Fruit fly (Drosophila melanogaster) whole organism, embryonic: ENCODE measurements around the gene Smox.

ENCODE experiments used
- ATbp ChIP-seq: fragments of 200-800 bp; sonication (Bioruptor generic); optimal IDR thresholded peaks from 2 replicates; lab custom pipeline; 2017; ENCODE audit warnings: missing biosample characterization, mild to moderate bottlenecking, missing genetic modification characterization, missing genetic modification reagents
- CG10462 ChIP-seq: fragments of 200-800 bp; sonication (Bioruptor generic); optimal IDR thresholded peaks from 2 replicates; lab custom pipeline; 2016; ENCODE audit warnings: missing biosample characterization, missing genetic modification characterization
- CG15514 ChIP-seq: fragments of 200-800 bp; sonication (Bioruptor generic); optimal IDR thresholded peaks from 3 replicates; lab custom pipeline; 2017; ENCODE audit warnings: missing biosample characterization, missing genetic modification characterization, mild to moderate bottlenecking, moderate library complexity, missing genetic modification reagents
- CG15696 ChIP-seq: fragments of 200-800 bp; sonication (Bioruptor generic); optimal IDR thresholded peaks from 2 replicates; lab custom pipeline; 2019; ENCODE audit warnings: missing biosample characterization, mild to moderate bottlenecking, missing genetic modification characterization, moderate library complexity
- CG16779 ChIP-seq: fragments of 200-800 bp; sonication (Bioruptor generic); IDR thresholded peaks from 2 replicates; pipeline ENCODE4 v1.3.6; 2022; ENCODE audit warnings: missing biosample characterization, missing genetic modification characterization
- CG16815 ChIP-seq: fragments of 200-800 bp; sonication (Bioruptor generic); optimal IDR thresholded peaks from 3 replicates; lab custom pipeline; 2017; ENCODE audit warnings: missing biosample characterization, mild to moderate bottlenecking, missing genetic modification characterization
- CG17802 ChIP-seq: fragments of 200-800 bp; sonication (Bioruptor generic); optimal IDR thresholded peaks from 2 replicates; lab custom pipeline; 2018; ENCODE audit warnings: missing biosample characterization, mild to moderate bottlenecking, missing genetic modification characterization, moderate library complexity
- CG2875 ChIP-seq: fragments of 200-800 bp; sonication (Bioruptor generic); optimal IDR thresholded peaks from 2 replicates; lab custom pipeline; 2017; ENCODE audit warnings: missing biosample characterization, mild to moderate bottlenecking, missing genetic modification characterization, missing genetic modification reagents
- CG31388 ChIP-seq: fragments of 200-800 bp; sonication (Bioruptor generic); optimal IDR thresholded peaks from 2 replicates; lab custom pipeline; 2016; ENCODE audit warnings: missing biosample characterization, missing genetic modification characterization
- CG31441 ChIP-seq: fragments of 200-800 bp; sonication (Bioruptor generic); IDR thresholded peaks from 2 replicates; pipeline ENCODE4 v1.3.6; 2022; ENCODE audit warnings: missing biosample characterization, missing genetic modification characterization
- CG33557 ChIP-seq: fragments of 200-800 bp; sonication (Bioruptor generic); optimal IDR thresholded peaks from 2 replicates; lab custom pipeline; 2019; ENCODE audit warnings: missing biosample characterization, mild to moderate bottlenecking, missing genetic modification characterization, moderate library complexity
- CG6254 ChIP-seq: fragments of 200-800 bp; sonication (Bioruptor generic); optimal IDR thresholded peaks from 3 replicates; lab custom pipeline; 2017; ENCODE audit warnings: mild to moderate bottlenecking, missing biosample characterization, missing genetic modification reagents, missing genetic modification characterization
- CG6689 ChIP-seq: fragments of 200-800 bp; sonication (Bioruptor generic); IDR thresholded peaks from 2 replicates; pipeline ENCODE4 v1.3.6; 2022; ENCODE audit warnings: missing biosample characterization, missing genetic modification characterization
- CG8281 ChIP-seq: fragments of 200-800 bp; sonication (Bioruptor generic); optimal IDR thresholded peaks from 2 replicates; lab custom pipeline; 2018; ENCODE audit warnings: missing biosample characterization, mild to moderate bottlenecking, missing genetic modification characterization, moderate library complexity
- CG9437 ChIP-seq: fragments of 200-800 bp; sonication (Bioruptor generic); optimal IDR thresholded peaks from 2 replicates; lab custom pipeline; 2018; ENCODE audit warnings: missing biosample characterization, mild to moderate bottlenecking, missing genetic modification characterization
- CTCF ChIP-seq: fragments of 200-800 bp; sonication (Bioruptor generic); optimal IDR thresholded peaks from 2 replicates; lab custom pipeline; 2017; ENCODE audit warnings: missing biosample characterization, mild to moderate bottlenecking, missing genetic modification characterization, moderate library complexity
- CrebB ChIP-seq: fragments of 200-800 bp; sonication (Bioruptor generic); optimal IDR thresholded peaks from 3 replicates; lab custom pipeline; 2018; ENCODE audit warnings: missing biosample characterization, mild to moderate bottlenecking, missing genetic modification characterization
- D ChIP-seq, 2 experiments: fragments of 200-800 bp in 1 of 2; fragments of >200 bp in 1 of 2; sonication (Bioruptor generic) in 1 of 2; optimal IDR thresholded peaks; 2 replicates in 1 of 2; 3 replicates in 1 of 2; lab custom pipeline; 2017; ENCODE audit warnings: mild to moderate bottlenecking in 1 of 2, missing biosample characterization in 1 of 2, missing genetic modification characterization in 1 of 2, missing genetic modification reagents in 1 of 2
- Dad ChIP-seq: fragments of 200-800 bp; sonication (Bioruptor generic); optimal IDR thresholded peaks from 3 replicates; lab custom pipeline; 2016; ENCODE audit warnings: missing biosample characterization, missing genetic modification characterization
- Deaf1 ChIP-seq: fragments of 200-800 bp; optimal IDR thresholded peaks from 3 replicates; lab custom pipeline; 2019; ENCODE audit warnings: missing biosample characterization, mild to moderate bottlenecking, missing genetic modification characterization, moderate library complexity
- Hand ChIP-seq: fragments of 200-800 bp; sonication (Bioruptor generic); optimal IDR thresholded peaks from 2 replicates; lab custom pipeline; 2017; ENCODE audit warnings: mild to moderate bottlenecking, missing biosample characterization, missing genetic modification reagents, missing genetic modification characterization
- HmgD ChIP-seq: fragments of 200-800 bp; sonication (Bioruptor generic); optimal IDR thresholded peaks from 3 replicates; lab custom pipeline; 2016; ENCODE audit warnings: missing biosample characterization, missing genetic modification characterization
- Hr78 ChIP-seq, 2 experiments: fragments of 200-800 bp in 1 of 2; fragments of >200 bp in 1 of 2; sonication (Bioruptor generic) in 1 of 2; optimal IDR thresholded peaks; 2 replicates each; lab custom pipeline; 2017 to 2019; ENCODE audit warnings: missing biosample characterization in 2 of 2, missing genetic modification characterization in 2 of 2, mild to moderate bottlenecking in 1 of 2, moderate library complexity in 1 of 2
- Kr ChIP-seq: fragments of 200-800 bp; sonication (Bioruptor generic); optimal IDR thresholded peaks from 2 replicates; lab custom pipeline; 2017; ENCODE audit warnings: missing biosample characterization, mild to moderate bottlenecking, missing genetic modification characterization
- MTF-1 ChIP-seq: fragments of 200-800 bp; sonication (Bioruptor generic); optimal IDR thresholded peaks from 2 replicates; lab custom pipeline; 2018; ENCODE audit warnings: missing biosample characterization, mild to moderate bottlenecking, missing genetic modification characterization, borderline replicate concordance
- Mad ChIP-seq: fragments of 200-800 bp; sonication (Bioruptor generic); optimal IDR thresholded peaks from 2 replicates; lab custom pipeline; 2016; ENCODE audit warnings: missing biosample characterization, missing genetic modification characterization
- Neu2 ChIP-seq: fragments of 200-800 bp; sonication (Bioruptor generic); optimal IDR thresholded peaks from 3 replicates; lab custom pipeline; 2016; ENCODE audit warnings: missing biosample characterization, missing genetic modification characterization, borderline replicate concordance
- Side ChIP-seq: fragments of 200-800 bp; sonication (Bioruptor generic); optimal IDR thresholded peaks from 2 replicates; lab custom pipeline; 2016; ENCODE audit warnings: missing biosample characterization, missing genetic modification characterization
- Sry-β ChIP-seq: fragments of 200-800 bp; sonication (Bioruptor generic); optimal IDR thresholded peaks from 2 replicates; lab custom pipeline; 2018; ENCODE audit warnings: missing biosample characterization, mild to moderate bottlenecking, missing genetic modification characterization, moderate library complexity
- Ssrp ChIP-seq: fragments of 200-800 bp; sonication (Bioruptor generic); optimal IDR thresholded peaks from 2 replicates; lab custom pipeline; 2018; ENCODE audit warnings: missing biosample characterization, mild to moderate bottlenecking, missing genetic modification characterization, moderate library complexity
- ap ChIP-seq: fragments of 200-800 bp; sonication (Bioruptor generic); IDR thresholded peaks from 2 replicates; pipeline ENCODE4 v1.3.6; 2022; ENCODE audit warnings: missing biosample characterization, missing genetic modification characterization
- bbx ChIP-seq: fragments of 200-800 bp; sonication (Bioruptor generic); IDR thresholded peaks from 2 replicates; pipeline ENCODE4 v1.3.6; 2022; ENCODE audit warnings: missing biosample characterization, missing genetic modification characterization; ENCODE audit not compliant: partially characterized antibody
- br ChIP-seq: fragments of >200 bp; optimal IDR thresholded peaks from 2 replicates; lab custom pipeline; 2017
- croc ChIP-seq: fragments of 200-800 bp; sonication (Bioruptor generic); conservative IDR thresholded peaks from 3 replicates; pipeline ENCODE4 v1.3.6; 2022; ENCODE audit warnings: missing biosample characterization, missing genetic modification characterization
- disco-r ChIP-seq: fragments of 200-800 bp; sonication (Bioruptor generic); optimal IDR thresholded peaks from 2 replicates; lab custom pipeline; 2016; ENCODE audit warnings: missing biosample characterization, missing genetic modification characterization
- dysf ChIP-seq: fragments of 200-800 bp; sonication (Bioruptor generic); IDR thresholded peaks from 3 replicates; pipeline ENCODE4 v1.3.6; 2022; ENCODE audit warnings: missing biosample characterization, missing genetic modification characterization
- gce ChIP-seq: fragments of 200-800 bp; sonication (Bioruptor generic); IDR thresholded peaks from 3 replicates; pipeline ENCODE4 v1.3.6; 2022; ENCODE audit warnings: missing biosample characterization, missing genetic modification characterization
- gsb-n ChIP-seq: fragments of 200-800 bp; sonication (Bioruptor generic); optimal IDR thresholded peaks from 3 replicates; lab custom pipeline; 2018; ENCODE audit warnings: missing biosample characterization, mild to moderate bottlenecking, missing genetic modification characterization
- kay ChIP-seq: fragments of 200-800 bp; sonication (Bioruptor generic); optimal IDR thresholded peaks from 2 replicates; lab custom pipeline; 2016; ENCODE audit warnings: missing biosample characterization, missing genetic modification characterization
- ken ChIP-seq: fragments of 200-800 bp; sonication (Bioruptor generic); IDR thresholded peaks from 3 replicates; pipeline ENCODE4 v1.3.6; 2022; ENCODE audit warnings: missing biosample characterization, missing genetic modification characterization
- mirr ChIP-seq: fragments of 200-800 bp; sonication (Bioruptor generic); optimal IDR thresholded peaks from 3 replicates; lab custom pipeline; 2018; ENCODE audit warnings: missing biosample characterization, mild to moderate bottlenecking, missing genetic modification characterization
- otp ChIP-seq: fragments of 200-800 bp; sonication (Bioruptor generic); IDR thresholded peaks from 3 replicates; pipeline ENCODE4, ENCODE4 v1.3.6; 2022; ENCODE audit warnings: missing biosample characterization, missing genetic modification characterization
- pfk ChIP-seq: fragments of 200-800 bp; sonication (Bioruptor generic); optimal IDR thresholded peaks from 2 replicates; lab custom pipeline; 2018; ENCODE audit warnings: missing biosample characterization, mild to moderate bottlenecking, missing genetic modification characterization, moderate library complexity
- prd ChIP-seq, 3 experiments: fragments of >200 bp in 2 of 3; fragments of 200-800 bp in 1 of 3; sonication (Bioruptor generic) in 1 of 3; optimal IDR thresholded peaks in 2 of 3; IDR thresholded peaks in 1 of 3; 2 replicates in 2 of 3; 3 replicates in 1 of 3; pipeline versions ENCODE4 v1.3.6 to Lab custom; 2017 to 2022; ENCODE audit warnings: missing biosample characterization in 1 of 3, missing genetic modification characterization in 1 of 3
- psq ChIP-seq: fragments of 200-800 bp; sonication (Bioruptor generic); optimal IDR thresholded peaks from 2 replicates; lab custom pipeline; 2017; ENCODE audit warnings: missing biosample characterization, missing genetic modification characterization
- pum ChIP-seq: fragments of 200-800 bp; sonication (Bioruptor generic); optimal IDR thresholded peaks from 2 replicates; lab custom pipeline; 2016; ENCODE audit warnings: missing biosample characterization, missing genetic modification characterization
- sima ChIP-seq: fragments of 200-800 bp; sonication (Bioruptor generic); optimal IDR thresholded peaks from 2 replicates; lab custom pipeline; 2016; ENCODE audit warnings: missing biosample characterization, missing genetic modification characterization
- z ChIP-seq: fragments of 200-800 bp; sonication (Bioruptor generic); IDR thresholded peaks from 3 replicates; pipeline ENCODE4 v1.3.6; 2022; ENCODE audit warnings: missing biosample characterization, missing genetic modification characterization
- zen2 ChIP-seq: fragments of 200-800 bp; sonication (Bioruptor generic); IDR thresholded peaks from 3 replicates; pipeline ENCODE4 v1.3.6; 2022; ENCODE audit warnings: missing biosample characterization, missing genetic modification characterization; ENCODE audit not compliant: partially characterized antibody

Smox gene

dm6 chrX:8143537-8143936, 1.5 kb upstream of the Smox start, which contains the start of gene CG17982 (continued):
- TF ChIP-seq Dad (GFP tag; lab: Kevin White, UChicago) (peak; percentile 81), MTF-1 (GFP tag; lab: Kevin White, UChicago) (peak; percentile 63), CrebB (peak; percentile 75), br (lab: Kevin White, UChicago) (no peak), mirr (peak; percentile 75), psq (GFP tag; lab: Kevin White, UChicago) (peak; percentile 94), Sry-β (peak; percentile 11), bbx (peak; percentile 10; the same call in 1 of the 2 replicates), prd (optimal IDR thresholded peaks at IDR 0.05; lab: Kevin White, UChicago) (no peak), prd (GFP tag; IDR thresholded peaks at IDR 0.05; lab: Robert Waterston, UW) (peak; percentile 81), disco-r (GFP tag; lab: Kevin White, UChicago) (peak; percentile 64), pum (GFP tag; lab: Kevin White, UChicago) (peak; percentile 81), Hand (GFP tag; lab: Kevin White, UChicago) (peak; percentile 59), otp (GFP tag; lab: Robert Waterston, UW) (peak; percentile 69; the same call in 2 of the 3 replicates), CG6689 (GFP tag; lab: Robert Waterston, UW) (peak; percentile 87), gsb-n (tag; lab: Kevin White, UChicago) (peak; percentile 75), CG8281 (peak; percentile 71), CG10462 (GFP tag; lab: Kevin White, UChicago) (peak; percentile 48), kay (GFP tag; lab: Kevin White, UChicago) (peak; percentile 81), CG15696 (tag; lab: Kevin White, UChicago) (peak; percentile 77), Mad (peak; percentile 81), Hr78 (GFP tag; optimal IDR thresholded peaks at IDR 0.05; lab: Kevin White, UChicago) (peak in 1 of 2 experiments; percentile 16), HmgD (no peak), ap (GFP tag; lab: Robert Waterston, UW) (peak; percentile 65; the same call in 1 of the 2 replicates), dysf (peak; percentile 81), gce (peak; percentile 63; the same call in 1 of the 3 replicates), CG31388 (GFP tag; lab: Kevin White, UChicago) (no peak), ATbp (GFP tag; lab: Kevin White, UChicago) (peak; percentile 79), pfk (GFP tag; lab: Kevin White, UChicago) (peak; percentile 27), CG9437 (peak; percentile 67), CG16779 (GFP tag; lab: Robert Waterston, UW) (peak; percentile 65; the same call in 1 of the 2 replicates), CG17802 (tag; lab: Kevin White, UChicago) (peak; percentile 24), z (no peak), Kr (GFP tag; lab: Kevin White, UChicago) (no peak), CG16815 (GFP tag; lab: Kevin White, UChicago) (peak; percentile 47), Ssrp (tag; lab: Kevin White, UChicago) (peak; percentile 77), croc (peak; percentile 53), zen2 (GFP tag; lab: Robert Waterston, UW) (no peak), Side (GFP tag; lab: Kevin White, UChicago) (peak; percentile 88), D (optimal IDR thresholded peaks at IDR 0.05; lab: Kevin White, UChicago) (no peak), D (GFP tag; optimal IDR thresholded peaks at IDR 0.05; lab: Kevin White, UChicago) (peak; percentile 67), CG2875 (GFP tag; lab: Kevin White, UChicago) (peak; percentile 58), ken (peak; percentile 75), CG15514 (GFP tag; lab: Kevin White, UChicago) (peak; percentile 93), CG33557 (peak; percentile 81), Neu2 (GFP tag; lab: Kevin White, UChicago) (no peak), sima (GFP tag; lab: Kevin White, UChicago) (peak; percentile 33), CG31441 (GFP tag; lab: Robert Waterston, UW) (peak; percentile 80), CG6254 (GFP tag; lab: Kevin White, UChicago) (peak; percentile 45), CTCF (GFP tag; lab: Kevin White, UChicago) (peak; percentile 17), Deaf1 (tag; lab: Kevin White, UChicago) (peak; percentile 60)
